Worm (Caenorhabditis elegans) whole organism, L1 larva: Measurements from ENCODE around the gene dpff-1.

Source experiments
- C04F5.9 ChIP-seq: sonication (generic microtip); optimal IDR thresholded peaks from 2 replicates; lab custom pipeline; 2016; ENCODE audit warnings: missing genetic modification characterization, missing compliant biosample characterization
- alr-1 ChIP-seq: fragments of 200-800 bp; sonication (Bioruptor generic); optimal IDR thresholded peaks from 2 replicates; lab custom pipeline; 2018; ENCODE audit warnings: borderline replicate concordance, mild to moderate bottlenecking, missing genetic modification characterization, missing compliant biosample characterization
- ama-1 ChIP-seq: fragments of 150-350 bp; optimal IDR thresholded peaks from 2 replicates; lab custom pipeline; 2014
- blmp-1 ChIP-seq: fragments of 150-350 bp; optimal IDR thresholded peaks from 2 replicates; lab custom pipeline; 2014; ENCODE audit warnings: missing biosample characterization, missing genetic modification characterization
- ceh-63 ChIP-seq: fragments of 200-800 bp; sonication (Bioruptor generic); optimal IDR thresholded peaks from 2 replicates; lab custom pipeline; 2018; ENCODE audit warnings: mild to moderate bottlenecking, missing genetic modification characterization, missing compliant biosample characterization
- ces-1 ChIP-seq: fragments of 150-350 bp; optimal IDR thresholded peaks from 2 replicates; lab custom pipeline; 2014; ENCODE audit warnings: missing biosample characterization, missing genetic modification reagents, missing genetic modification characterization
- dsc-1 ChIP-seq: sonication (generic microtip); optimal IDR thresholded peaks from 2 replicates; lab custom pipeline; 2016; ENCODE audit warnings: mild to moderate bottlenecking, missing genetic modification characterization, missing compliant biosample characterization
- efl-3 ChIP-seq: fragments of 200-800 bp; sonication (Bioruptor generic); optimal IDR thresholded peaks from 2 replicates; lab custom pipeline; 2018; ENCODE audit warnings: mild to moderate bottlenecking, missing genetic modification characterization, missing compliant biosample characterization
- elt-2 ChIP-seq: sonication (generic microtip); optimal IDR thresholded peaks from 2 replicates; lab custom pipeline; 2016; ENCODE audit warnings: missing genetic modification characterization, mild to moderate bottlenecking, inconsistent platforms, missing compliant biosample characterization, missing genetic modification reagents
- fkh-4 ChIP-seq: sonication (generic microtip); optimal IDR thresholded peaks from 2 replicates; lab custom pipeline; 2016; ENCODE audit warnings: missing compliant biosample characterization, missing genetic modification characterization, borderline replicate concordance
- fkh-8 ChIP-seq: sonication (generic microtip); optimal IDR thresholded peaks from 2 replicates; lab custom pipeline; 2016; ENCODE audit warnings: mild to moderate bottlenecking, missing genetic modification characterization, missing compliant biosample characterization
- hpl-2 ChIP-seq: fragments of 150-350 bp; optimal IDR thresholded peaks from 2 replicates; lab custom pipeline; 2014; ENCODE audit warnings: missing biosample characterization, missing genetic modification reagents, missing genetic modification characterization
- irx-1 ChIP-seq: sonication (generic microtip); optimal IDR thresholded peaks from 2 replicates; lab custom pipeline; 2016; ENCODE audit warnings: missing genetic modification characterization, missing compliant biosample characterization
- isw-1 ChIP-seq: fragments of 200-800 bp; sonication (Bioruptor generic); IDR thresholded peaks from 2 replicates; pipeline ENCODE4 v1.3.6; 2022; ENCODE audit warnings: missing genetic modification characterization, missing compliant biosample characterization
- jun-1 ChIP-seq: fragments of 150-350 bp; optimal IDR thresholded peaks from 2 replicates; lab custom pipeline; 2014; ENCODE audit warnings: missing biosample characterization, missing genetic modification reagents, missing genetic modification characterization
- lin-35 ChIP-seq, 2 experiments: fragments of 150-350 bp; optimal IDR thresholded peaks; 2 replicates each; lab custom pipeline; 2014; ENCODE audit warnings: missing biosample characterization in 2 of 2, missing genetic modification characterization in 2 of 2, missing genetic modification reagents in 2 of 2
- lir-3 ChIP-seq: sonication (generic microtip); optimal IDR thresholded peaks from 2 replicates; lab custom pipeline; 2016; ENCODE audit warnings: mild to moderate bottlenecking, missing genetic modification characterization, moderate library complexity, missing compliant biosample characterization; ENCODE audit not compliant: poor library complexity
- nhr-11 ChIP-seq: fragments of 150-350 bp; optimal IDR thresholded peaks from 2 replicates; lab custom pipeline; 2014; ENCODE audit warnings: missing biosample characterization, missing genetic modification characterization
- nhr-47 ChIP-seq: sonication (generic microtip); optimal IDR thresholded peaks from 2 replicates; lab custom pipeline; 2016; ENCODE audit warnings: mild to moderate bottlenecking, missing genetic modification characterization, moderate library complexity, missing compliant biosample characterization
- nhr-71 ChIP-seq: sonication (generic microtip); optimal IDR thresholded peaks from 2 replicates; lab custom pipeline; 2016; ENCODE audit warnings: mild to moderate bottlenecking, missing genetic modification characterization, moderate library complexity, missing compliant biosample characterization
- nhr-77 ChIP-seq: fragments of 150-350 bp; optimal IDR thresholded peaks from 2 replicates; lab custom pipeline; 2014; ENCODE audit warnings: missing biosample characterization, missing genetic modification characterization
- pag-3 ChIP-seq: sonication (generic microtip); optimal IDR thresholded peaks from 2 replicates; lab custom pipeline; 2017; ENCODE audit warnings: missing genetic modification characterization, mild to moderate bottlenecking, missing compliant biosample characterization, antibody characterized with exemption, borderline replicate concordance; ENCODE audit not compliant: insufficient read depth
- rnt-1 ChIP-seq: sonication (generic microtip); optimal IDR thresholded peaks from 2 replicates; lab custom pipeline; 2016; ENCODE audit warnings: mild to moderate bottlenecking, missing genetic modification characterization, moderate library complexity, missing compliant biosample characterization
- snpc-4 ChIP-seq: fragments of 150-350 bp; optimal IDR thresholded peaks from 2 replicates; lab custom pipeline; 2014; ENCODE audit warnings: missing biosample characterization, missing genetic modification characterization
- snu-23 ChIP-seq: sonication (generic microtip); optimal IDR thresholded peaks from 2 replicates; lab custom pipeline; 2016; ENCODE audit warnings: missing genetic modification characterization, missing compliant biosample characterization
- sox-4 ChIP-seq: sonication (generic microtip); optimal IDR thresholded peaks from 2 replicates; lab custom pipeline; 2016; ENCODE audit warnings: missing genetic modification characterization, missing compliant biosample characterization
- sptf-1 ChIP-seq: fragments of 150-350 bp; optimal IDR thresholded peaks from 2 replicates; lab custom pipeline; 2014; ENCODE audit warnings: missing biosample characterization, missing genetic modification characterization
- sup-37 ChIP-seq: fragments of 200-800 bp; sonication (Bioruptor generic); optimal IDR thresholded peaks from 2 replicates; lab custom pipeline; 2018; ENCODE audit warnings: mild to moderate bottlenecking, missing genetic modification characterization, missing compliant biosample characterization
- swsn-7 ChIP-seq: sonication (generic microtip); optimal IDR thresholded peaks from 2 replicates; lab custom pipeline; 2016; ENCODE audit warnings: missing genetic modification characterization, missing compliant biosample characterization
- tbx-2 ChIP-seq: sonication (generic microtip); optimal IDR thresholded peaks from 2 replicates; lab custom pipeline; 2016; ENCODE audit warnings: missing genetic modification characterization, missing compliant biosample characterization
- tlp-1 ChIP-seq: fragments of 150-350 bp; optimal IDR thresholded peaks from 2 replicates; lab custom pipeline; 2014; ENCODE audit warnings: missing biosample characterization, missing genetic modification characterization
- unc-62 ChIP-seq: fragments of 150-350 bp; optimal IDR thresholded peaks from 2 replicates; lab custom pipeline; 2014; ENCODE audit warnings: missing biosample characterization, missing genetic modification reagents, missing genetic modification characterization
- xbp-1 ChIP-seq: sonication (generic microtip); optimal IDR thresholded peaks from 2 replicates; lab custom pipeline; 2016; ENCODE audit warnings: missing genetic modification characterization, missing compliant biosample characterization
- zip-4 ChIP-seq: fragments of 200-800 bp; sonication (Bioruptor generic); optimal IDR thresholded peaks from 2 replicates; lab custom pipeline; 2018; ENCODE audit warnings: mild to moderate bottlenecking, missing genetic modification characterization, moderate library complexity, missing compliant biosample characterization
- ztf-11 ChIP-seq, 2 experiments: sonication (generic microtip); optimal IDR thresholded peaks; 2 replicates each; lab custom pipeline; 2016 to 2017; ENCODE audit warnings: missing genetic modification characterization in 2 of 2, missing biosample characterization in 1 of 2, missing compliant biosample characterization in 1 of 2

Gene dpff-1

ce11 chrIII:5855637-5856179 is 50.4 kb downstream of the dpff-1 start, which contains the start of the genes cct-6 and alh-9 (continued):
- TF ChIP-seq snpc-4 (tag; lab: Kevin White, UChicago) (peak; percentile 51), xbp-1 (tag; lab: Kevin White, UChicago) (peak; percentile 81), nhr-11 (tag; lab: Kevin White, UChicago) (peak; percentile 8), isw-1 (GFP tag; lab: Robert Waterston, UW) (peak; percentile 81), nhr-47 (tag; lab: Kevin White, UChicago) (peak; percentile 81), fkh-4 (tag; lab: Kevin White, UChicago) (no peak), lin-35 (GFP tag; optimal IDR thresholded peaks at IDR 0.05; lab: Kevin White, UChicago) (peak; percentile 98), ces-1 (GFP tag; lab: Kevin White, UChicago) (no peak), irx-1 (peak; percentile 30), efl-3 (GFP tag; lab: Kevin White, UChicago) (no peak), zip-4 (GFP tag; lab: Kevin White, UChicago) (peak; percentile 33), tlp-1 (tag; lab: Kevin White, UChicago) (no peak), dsc-1 (peak; percentile 59), blmp-1 (tag; lab: Kevin White, UChicago) (peak; percentile 87), ama-1 (lab: Kevin White, UChicago) (peak; percentile 49), lir-3 (tag; lab: Kevin White, UChicago) (peak; percentile 42), jun-1 (tag; lab: Kevin White, UChicago) (peak; percentile 65), fkh-8 (tag; lab: Kevin White, UChicago) (peak; percentile 75), nhr-71 (peak; percentile 87), C04F5.9 (tag; lab: Kevin White, UChicago) (peak; percentile 26), snu-23 (GFP tag; lab: Kevin White, UChicago) (peak; percentile 89), sup-37 (GFP tag; lab: Kevin White, UChicago) (no peak), pag-3 (tag; lab: Kevin White, UChicago) (no peak), ztf-11 (tag; optimal IDR thresholded peaks at IDR 0.05; lab: Kevin White, UChicago) (peak in 1 of 2 experiments; percentile 8), elt-2 (tag; lab: Kevin White, UChicago) (peak; percentile 38), tbx-2 (tag; lab: Kevin White, UChicago) (peak; percentile 76), unc-62 (no peak), hpl-2 (GFP tag; lab: Kevin White, UChicago) (no peak), rnt-1 (peak; percentile 81), sox-4 (tag; lab: Kevin White, UChicago) (no peak), ceh-63 (GFP tag; lab: Kevin White, UChicago) (no peak), nhr-77 (tag; lab: Kevin White, UChicago) (peak; percentile 76), sptf-1 (tag; lab: Kevin White, UChicago) (no peak), alr-1 (tag; lab: Kevin White, UChicago) (no peak), swsn-7 (tag; lab: Kevin White, UChicago) (peak; percentile 75)
